Fruit fly (Drosophila melanogaster) whole organism, wandering third instar larva: ENCODE measurements around the gene Spp.
A peak's percentile ranks its signal among the peaks of the same experiment; 100 is the strongest.

Source experiments
- Sp1 ChIP-seq: fragments of 200-800 bp; sonication (Bioruptor generic); optimal IDR thresholded peaks from 3 replicates; lab custom pipeline; 2019; ENCODE audit warnings: missing biosample characterization, mild to moderate bottlenecking, missing genetic modification characterization, moderate library complexity
- fru ChIP-seq: fragments of 200-800 bp; sonication (Bioruptor generic); optimal IDR thresholded peaks from 3 replicates; lab custom pipeline; 2016; ENCODE audit warnings: missing biosample characterization, mild to moderate bottlenecking, missing genetic modification characterization
- lola ChIP-seq: fragments of >200 bp; optimal IDR thresholded peaks from 2 replicates; lab custom pipeline; 2017; ENCODE audit warnings: missing biosample characterization, missing genetic modification characterization

DNA sequence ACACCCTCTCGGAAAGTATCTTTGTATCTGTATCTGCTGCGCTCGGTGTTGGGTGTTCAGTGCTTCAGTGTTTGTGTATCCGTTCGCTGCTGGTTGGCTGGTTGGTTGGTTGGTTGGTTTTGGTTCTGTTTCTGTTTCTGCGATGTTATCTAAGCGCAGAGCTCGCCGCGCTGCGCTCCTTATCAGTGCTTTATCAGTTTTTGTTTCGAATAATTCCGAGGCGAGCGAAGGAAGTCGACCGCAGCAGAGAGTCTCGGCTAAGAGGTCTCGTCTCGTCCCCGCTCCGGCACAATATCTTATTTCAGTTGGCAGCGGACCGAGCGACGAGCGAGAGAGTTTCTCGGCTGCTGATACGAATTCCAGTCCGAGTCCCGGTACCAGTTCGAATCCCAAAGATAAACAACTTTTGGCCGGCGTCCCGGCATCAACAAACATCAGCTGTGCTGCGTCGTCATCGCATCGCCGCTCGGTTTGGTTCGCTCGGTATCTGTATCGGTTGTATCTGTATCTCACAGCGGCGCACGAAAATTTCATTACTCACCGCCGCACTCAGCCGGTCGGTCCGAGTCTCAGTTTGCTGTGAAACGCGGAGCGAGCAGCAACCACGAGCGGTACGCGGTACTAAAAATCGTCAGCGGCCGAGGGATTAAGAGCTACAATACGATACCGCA lies 21.2 kb downstream of the Spp start:
- peak; percentile 33 for TF ChIP-seq Sp1 (GFP tag; lab: Kevin White, UChicago)
- TF ChIP-seq fru = peak; percentile 26
- TF ChIP-seq lola = no peak
